Fruit fly (Drosophila melanogaster): Measurements from ENCODE around the gene CLS.
A peak's percentile ranks its signal among the peaks of the same experiment; 100 is the strongest.

CLS gene

dm6 chr3R:25686698-25687420 is at the start of gene CLS:
CLS (minus strand) TSS chr3R:25687370.
- TF ChIP-seq CG11902 (GFP tag; optimal IDR thresholded peaks at IDR 0.05) (no peak), spab (GFP tag; optimal IDR thresholded peaks at IDR 0.05) (no peak), CG6163 (GFP tag; IDR thresholded peaks at IDR 0.05) (0 out of 3 replicates have a peak, but pooled peaks have one; percentile 3), Eip78C (GFP tag) (peak; percentile 51), CG16779 (tag; optimal IDR thresholded peaks at IDR 0.05) (no peak), svp (GFP tag) (peak; percentile 97), Eip93F (GFP tag; optimal IDR thresholded peaks at IDR 0.05) (no peak)

dm6 chr3R:25735801-25736068 is 48.6 kb upstream of the CLS start:
- no peak for TF ChIP-seq acj6 (GFP tag; optimal IDR thresholded peaks at IDR 0.05)
- TF ChIP-seq CG1621 (tag; optimal IDR thresholded peaks at IDR 0.05): no peak
- TF ChIP-seq fd85E (GFP tag; optimal IDR thresholded peaks at IDR 0.05): no peak
- TF ChIP-seq dsx (GFP tag; optimal IDR thresholded peaks at IDR 0.05; ENCODE audit: poor library complexity, severe bottlenecking): no peak
- no peak for TF ChIP-seq pdm3 (GFP tag; optimal IDR thresholded peaks at IDR 0.05)
- TF ChIP-seq CG9139 (GFP tag; optimal IDR thresholded peaks at IDR 0.05): no peak
- TF ChIP-seq CG4318 (GFP tag; optimal IDR thresholded peaks at IDR 0.05): no peak
- no peak for TF ChIP-seq CG6163 (GFP tag; IDR thresholded peaks at IDR 0.05)
- no peak for TF ChIP-seq lz (GFP tag; optimal IDR thresholded peaks at IDR 0.05)
- no peak for TF ChIP-seq CG10631 (GFP tag; optimal IDR thresholded peaks at IDR 0.05)
- TF ChIP-seq Lpt (GFP tag; optimal IDR thresholded peaks at IDR 0.05): no peak
- TF ChIP-seq cyc (GFP tag; optimal IDR thresholded peaks at IDR 0.05): no peak
- no peak for TF ChIP-seq eg (GFP tag; IDR thresholded peaks at IDR 0.05)
- TF ChIP-seq Ets21C (GFP tag; optimal IDR thresholded peaks at IDR 0.05): no peak
- no peak for TF ChIP-seq net (GFP tag; optimal IDR thresholded peaks at IDR 0.05)
- TF ChIP-seq esn (GFP tag; optimal IDR thresholded peaks at IDR 0.05): no peak
- no peak for TF ChIP-seq achi (GFP tag; optimal IDR thresholded peaks at IDR 0.05)
- no peak for TF ChIP-seq CG11762 (GFP tag; optimal IDR thresholded peaks at IDR 0.05; ENCODE audit: insufficient read depth)
- TF ChIP-seq CG3032 (tag; optimal IDR thresholded peaks at IDR 0.05): no peak

dm6 chr3R:25734967-25735800 is 48.0 kb upstream of the CLS start:
- TF ChIP-seq CG6163 (GFP tag; IDR thresholded peaks at IDR 0.05) (no peak), CG1621 (tag; optimal IDR thresholded peaks at IDR 0.05) (no peak), acj6 (GFP tag; optimal IDR thresholded peaks at IDR 0.05) (no peak), esn (GFP tag; optimal IDR thresholded peaks at IDR 0.05) (no peak), vri (GFP tag; optimal IDR thresholded peaks at IDR 0.05) (peak; percentile 59), topi (GFP tag; optimal IDR thresholded peaks at IDR 0.05) (no peak)

dm6 chr3R:25723795-25724194 is 36.6 kb upstream of the CLS start:
- no peak for TF ChIP-seq vri (GFP tag; optimal IDR thresholded peaks at IDR 0.05)
- TF ChIP-seq Hr38 (GFP tag; optimal IDR thresholded peaks at IDR 0.05): no peak
- TF ChIP-seq CG11762 (GFP tag; optimal IDR thresholded peaks at IDR 0.05; ENCODE audit: insufficient read depth): no peak
- TF ChIP-seq Sox15 (GFP tag; optimal IDR thresholded peaks at IDR 0.05): no peak
- TF ChIP-seq Eip78C (GFP tag): no peak
- no peak for TF ChIP-seq cyc (GFP tag; optimal IDR thresholded peaks at IDR 0.05)
- TF ChIP-seq Sox14 (GFP tag; optimal IDR thresholded peaks at IDR 0.05): no peak
- TF ChIP-seq spab (GFP tag; optimal IDR thresholded peaks at IDR 0.05): no peak
- TF ChIP-seq CG6276 (GFP tag; optimal IDR thresholded peaks at IDR 0.05): no peak
- no peak for TF ChIP-seq CG31627 (GFP tag; optimal IDR thresholded peaks at IDR 0.05)
- TF ChIP-seq CG8632 (GFP tag; optimal IDR thresholded peaks at IDR 0.05): no peak
- no peak for TF ChIP-seq CG6854 (GFP tag; optimal IDR thresholded peaks at IDR 0.05)
- TF ChIP-seq CG8119 (GFP tag; IDR thresholded peaks at IDR 0.05): no peak
- TF ChIP-seq CG11294 (GFP tag; IDR thresholded peaks at IDR 0.05): no peak
- TF ChIP-seq CG1621 (tag; optimal IDR thresholded peaks at IDR 0.05): no peak
